Fruit fly (Drosophila melanogaster): ENCODE measurements around the gene CG5439.
A peak's percentile ranks its signal among the peaks of the same experiment; 100 is the strongest.

CG5439 gene

dm6 chr2L:13182415-13182814, 5.5 kb downstream of the CG5439 start, which contains the start of gene Mgat3:
Gene Mgat3, minus strand, starts transcription at chr2L:13182596.
- TF ChIP-seq CG11902 (GFP tag; optimal IDR thresholded peaks at IDR 0.05) (no peak), CG3919 (GFP tag; optimal IDR thresholded peaks at IDR 0.05) (no peak), achi (GFP tag; optimal IDR thresholded peaks at IDR 0.05) (no peak), OdsH (GFP tag; optimal IDR thresholded peaks at IDR 0.05) (no peak), CG11294 (GFP tag; IDR thresholded peaks at IDR 0.05) (no peak), spab (GFP tag; optimal IDR thresholded peaks at IDR 0.05) (no peak), dac (GFP tag; optimal IDR thresholded peaks at IDR 0.05) (no peak), CG6163 (GFP tag; IDR thresholded peaks at IDR 0.05) (no peak)

dm6 chr2L:13183150-13183549, 6.2 kb downstream of the CG5439 start, which contains the start of gene Rsph1:
Gene Rsph1, plus strand, starts transcription at chr2L:13183450.
- TF ChIP-seq fd59A (GFP tag; optimal IDR thresholded peaks at IDR 0.05) (no peak), acj6 (GFP tag; optimal IDR thresholded peaks at IDR 0.05) (no peak), Hr38 (GFP tag; optimal IDR thresholded peaks at IDR 0.05) (no peak), fd85E (GFP tag; optimal IDR thresholded peaks at IDR 0.05) (no peak), Met (GFP tag; optimal IDR thresholded peaks at IDR 0.05) (no peak), Eip75B (GFP tag; optimal IDR thresholded peaks at IDR 0.05) (no peak), ss (GFP tag; optimal IDR thresholded peaks at IDR 0.05) (no peak), CG7368 (GFP tag; optimal IDR thresholded peaks at IDR 0.05) (no peak), CG10631 (GFP tag; optimal IDR thresholded peaks at IDR 0.05) (no peak), Ets96B (tag; optimal IDR thresholded peaks at IDR 0.05) (no peak), CG8632 (GFP tag; optimal IDR thresholded peaks at IDR 0.05) (no peak), Smox (GFP tag; optimal IDR thresholded peaks at IDR 0.05) (no peak), vri (GFP tag; optimal IDR thresholded peaks at IDR 0.05) (no peak), CG31627 (GFP tag; optimal IDR thresholded peaks at IDR 0.05) (no peak), esn (GFP tag; optimal IDR thresholded peaks at IDR 0.05) (no peak), Ets21C (GFP tag; optimal IDR thresholded peaks at IDR 0.05) (no peak), CG16779 (tag; optimal IDR thresholded peaks at IDR 0.05) (no peak), CG6792 (GFP tag; optimal IDR thresholded peaks at IDR 0.05) (no peak)

dm6 chr2L:13190534-13190933, 13.6 kb downstream of the CG5439 start:
- peak; percentile 83 for TF ChIP-seq vri (GFP tag; optimal IDR thresholded peaks at IDR 0.05)
- 0 out of 3 replicates have a peak, but pooled peaks have one; percentile 41 for TF ChIP-seq CG6163 (GFP tag; IDR thresholded peaks at IDR 0.05)
- TF ChIP-seq CG6854 (GFP tag; optimal IDR thresholded peaks at IDR 0.05) = no peak
- peak; percentile 27 for TF ChIP-seq esn (GFP tag; optimal IDR thresholded peaks at IDR 0.05)
- TF ChIP-seq svp (GFP tag) = peak; percentile 87
- TF ChIP-seq Sox102F (GFP tag; optimal IDR thresholded peaks at IDR 0.05) = no peak
- no peak for TF ChIP-seq OdsH (GFP tag; optimal IDR thresholded peaks at IDR 0.05)

- TF ChIP-seq Lpt (GFP tag; optimal IDR thresholded peaks at IDR 0.05) (no peak), Eip78C (GFP tag) (peak; percentile 43)
These were observed 14.2 kb downstream of the CG5439 start for dm6 chr2L:13191052-13191678.

- TF ChIP-seq CG11294 (GFP tag; IDR thresholded peaks at IDR 0.05) (0 out of 2 replicates have a peak, but pooled peaks have one; percentile 30), CG8119 (GFP tag; IDR thresholded peaks at IDR 0.05) (peak; percentile 37; the same call in 1 of the 3 replicates), net (GFP tag; optimal IDR thresholded peaks at IDR 0.05) (no peak), CG11902 (GFP tag; optimal IDR thresholded peaks at IDR 0.05) (peak; percentile 39), CG6854 (GFP tag; optimal IDR thresholded peaks at IDR 0.05) (peak; percentile 17), Ets21C (GFP tag; optimal IDR thresholded peaks at IDR 0.05) (peak; percentile 56), CG6163 (GFP tag; IDR thresholded peaks at IDR 0.05) (peak; percentile 49; the same call in 2 of the 3 replicates), fd59A (GFP tag; optimal IDR thresholded peaks at IDR 0.05) (peak; percentile 3), Eip93F (GFP tag; optimal IDR thresholded peaks at IDR 0.05) (peak; percentile 68), salr (GFP tag; optimal IDR thresholded peaks at IDR 0.05) (no peak), Eip78C (GFP tag) (no peak), vri (GFP tag; optimal IDR thresholded peaks at IDR 0.05) (peak; percentile 69), svp (GFP tag) (no peak), Ets96B (tag; optimal IDR thresholded peaks at IDR 0.05) (no peak), eg (GFP tag; IDR thresholded peaks at IDR 0.05) (peak; percentile 60; the same call in 2 of the 3 replicates), CG3032 (tag; optimal IDR thresholded peaks at IDR 0.05) (peak; percentile 56), esn (GFP tag; optimal IDR thresholded peaks at IDR 0.05) (peak; percentile 77), CG3919 (GFP tag; optimal IDR thresholded peaks at IDR 0.05) (no peak), cyc (GFP tag; optimal IDR thresholded peaks at IDR 0.05) (peak; percentile 61), Sox15 (GFP tag; optimal IDR thresholded peaks at IDR 0.05) (peak; percentile 55), Gug (GFP tag; IDR thresholded peaks at IDR 0.05) (0 out of 2 replicates have a peak, but pooled peaks have one; percentile 8)
These were observed 14.9 kb downstream of the CG5439 start, which contains the start of the genes CG16974 and Edem2 for dm6 chr2L:13191894-13192293. Gene CG16974, minus strand, starts transcription at chr2L:13191979. Gene Edem2, plus strand, starts transcription at chr2L:13192201.
